Worm (Caenorhabditis elegans) whole organism, young adult: ENCODE measurements around the gene srx-76.

Experiments used
- C06A6.2 ChIP-seq: fragments of 200-800 bp; sonication (Bioruptor generic); conservative IDR thresholded peaks from 2 replicates; pipeline ENCODE4 v1.3.6; 2022; ENCODE audit warnings: missing genetic modification characterization, missing compliant biosample characterization
- attf-5 ChIP-seq: fragments of 200-800 bp; sonication (Bioruptor generic); optimal IDR thresholded peaks from 2 replicates; lab custom pipeline; 2018; ENCODE audit warnings: mild to moderate bottlenecking, missing genetic modification characterization, missing compliant biosample characterization
- him-1 ChIP-seq: sonication (generic microtip); optimal IDR thresholded peaks from 2 replicates; lab custom pipeline; 2016; ENCODE audit warnings: missing genotype, missing genetic modification reagents, missing genetic modification characterization, missing compliant biosample characterization
- let-526 ChIP-seq: fragments of 200-800 bp; sonication (Bioruptor generic); IDR thresholded peaks from 2 replicates; pipeline ENCODE4 v1.3.6; 2022; ENCODE audit warnings: missing genetic modification reagents, missing genetic modification characterization, missing compliant biosample characterization
- nfya-1 ChIP-seq: sonication (generic microtip); optimal IDR thresholded peaks from 2 replicates; lab custom pipeline; 2017; ENCODE audit warnings: antibody characterized with exemption, missing compliant biosample characterization, missing genetic modification characterization, borderline replicate concordance; ENCODE audit not compliant: insufficient read depth
- sea-2 ChIP-seq: fragments of 200-800 bp; sonication (Bioruptor generic); IDR thresholded peaks from 2 replicates; pipeline ENCODE4 v1.3.6; 2022; ENCODE audit warnings: missing genetic modification characterization, missing compliant biosample characterization
- snpc-4 ChIP-seq, 5 experiments: fragments of 150-350 bp in 1 of 5; sonication (generic microtip) in 4 of 5; optimal IDR thresholded peaks; 2 replicates each; lab custom pipeline; 2014 to 2018; ENCODE audit warnings: missing genetic modification characterization in 5 of 5, missing biosample characterization in 3 of 5, antibody characterized with exemption in 2 of 5, mild to moderate bottlenecking in 2 of 5, missing compliant biosample characterization in 2 of 5, missing genotype in 2 of 5, moderate library complexity in 2 of 5, missing genetic modification reagents in 1 of 5
- unc-62 ChIP-seq: fragments of 150-350 bp; optimal IDR thresholded peaks from 2 replicates; lab custom pipeline; 2014; ENCODE audit warnings: missing biosample characterization, missing genetic modification reagents, missing genetic modification characterization
- zfh-2 ChIP-seq: fragments of 200-800 bp; sonication (Bioruptor generic); conservative IDR thresholded peaks from 2 replicates; pipeline ENCODE4 v1.3.6; 2022; ENCODE audit warnings: missing genetic modification reagents, missing genetic modification characterization, missing compliant biosample characterization

DNA sequence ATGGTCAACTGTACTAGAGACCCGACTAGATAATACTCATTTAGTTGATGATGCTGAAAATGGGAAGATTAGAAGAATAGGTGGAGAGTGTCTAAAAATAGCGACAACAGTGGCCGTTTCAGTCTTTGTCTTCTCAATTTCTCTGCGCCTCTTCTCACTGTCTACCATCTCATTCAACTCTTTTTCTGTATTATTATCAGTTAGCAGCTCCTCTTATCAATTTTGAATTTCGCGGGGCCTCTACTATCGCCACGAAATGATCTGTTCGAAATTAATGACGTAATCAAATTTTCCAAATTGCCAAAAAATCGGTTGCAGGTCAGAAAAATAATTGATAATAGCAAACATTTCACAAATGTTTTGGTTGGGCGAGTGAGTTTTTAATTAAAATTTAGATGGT, 50.1 kb downstream of the srx-76 start:
- TF ChIP-seq nfya-1 (tag; lab: Kevin White, UChicago) = no peak
- no peak for TF ChIP-seq snpc-4 (GFP tag; optimal IDR thresholded peaks at IDR 0.05; lab: Kevin White, UChicago)
- TF ChIP-seq snpc-4 (tag; optimal IDR thresholded peaks at IDR 0.05; lab: Kevin White, UChicago) = no peak
- TF ChIP-seq C06A6.2 (GFP tag; lab: Robert Waterston, UW) = no peak
- no peak for TF ChIP-seq zfh-2 (GFP tag; lab: Robert Waterston, UW)
- no peak for TF ChIP-seq sea-2 (GFP tag; lab: Robert Waterston, UW)
- TF ChIP-seq him-1 = no peak
- no peak for TF ChIP-seq let-526 (GFP tag; lab: Robert Waterston, UW)
- no peak for TF ChIP-seq attf-5
- no peak for TF ChIP-seq unc-62 (GFP tag; lab: Kevin White, UChicago)
